Fruit fly (Drosophila melanogaster) whole organism, adult: ENCODE measurements around the gene CG34174.

Experiments used
- CG11617 ChIP-seq: fragments of 200-800 bp; sonication (Bioruptor generic); optimal IDR thresholded peaks from 2 replicates; lab custom pipeline; 2017; ENCODE audit warnings: mild to moderate bottlenecking, missing biosample characterization, missing genetic modification reagents, missing genetic modification characterization
- CG12768 ChIP-seq: fragments of 200-800 bp; sonication (Bioruptor generic); optimal IDR thresholded peaks from 2 replicates; lab custom pipeline; 2017; ENCODE audit warnings: missing biosample characterization, missing genetic modification characterization, mild to moderate bottlenecking, moderate library complexity, missing genetic modification reagents
- CG14711 ChIP-seq: fragments of 200-800 bp; sonication (Bioruptor generic); optimal IDR thresholded peaks from 2 replicates; lab custom pipeline; 2018; ENCODE audit warnings: missing biosample characterization, mild to moderate bottlenecking, missing genetic modification characterization, moderate library complexity
- CG1620 ChIP-seq: fragments of 200-800 bp; sonication (Bioruptor generic); optimal IDR thresholded peaks from 2 replicates; lab custom pipeline; 2016; ENCODE audit warnings: missing biosample characterization, missing genetic modification characterization
- CG7101 ChIP-seq: fragments of 200-800 bp; sonication (Bioruptor generic); optimal IDR thresholded peaks from 2 replicates; lab custom pipeline; 2018; ENCODE audit warnings: missing biosample characterization, mild to moderate bottlenecking, missing genetic modification characterization, moderate library complexity
- Clk ChIP-seq: fragments of 200-800 bp; sonication (Bioruptor generic); optimal IDR thresholded peaks from 2 replicates; lab custom pipeline; 2017; ENCODE audit warnings: missing biosample characterization, missing genetic modification characterization
- Crg-1 ChIP-seq: fragments of 200-800 bp; sonication (Bioruptor generic); optimal IDR thresholded peaks from 2 replicates; lab custom pipeline; 2016; ENCODE audit warnings: missing biosample characterization, missing genetic modification characterization
- Hr96 ChIP-seq: fragments of 200-800 bp; sonication (Bioruptor generic); optimal IDR thresholded peaks from 2 replicates; lab custom pipeline; 2016; ENCODE audit warnings: missing biosample characterization, missing genetic modification characterization
- Mnt ChIP-seq: fragments of 200-800 bp; sonication (Bioruptor generic); optimal IDR thresholded peaks from 2 replicates; lab custom pipeline; 2016; ENCODE audit warnings: missing biosample characterization, mild to moderate bottlenecking, missing genetic modification characterization
- cnc ChIP-seq, 2 experiments: fragments of >200 bp; optimal IDR thresholded peaks; 2 replicates each; lab custom pipeline; 2017
- kay ChIP-seq: fragments of 200-800 bp; sonication (Bioruptor generic); peaks from one replicate; lab custom pipeline; 2016; ENCODE audit warnings: missing biosample characterization, missing genetic modification characterization, borderline replicate concordance
- tj ChIP-seq: fragments of 200-800 bp; sonication (Bioruptor generic); optimal IDR thresholded peaks from 3 replicates; lab custom pipeline; 2017; ENCODE audit warnings: missing biosample characterization, mild to moderate bottlenecking, missing genetic modification characterization, moderate library complexity

DNA sequence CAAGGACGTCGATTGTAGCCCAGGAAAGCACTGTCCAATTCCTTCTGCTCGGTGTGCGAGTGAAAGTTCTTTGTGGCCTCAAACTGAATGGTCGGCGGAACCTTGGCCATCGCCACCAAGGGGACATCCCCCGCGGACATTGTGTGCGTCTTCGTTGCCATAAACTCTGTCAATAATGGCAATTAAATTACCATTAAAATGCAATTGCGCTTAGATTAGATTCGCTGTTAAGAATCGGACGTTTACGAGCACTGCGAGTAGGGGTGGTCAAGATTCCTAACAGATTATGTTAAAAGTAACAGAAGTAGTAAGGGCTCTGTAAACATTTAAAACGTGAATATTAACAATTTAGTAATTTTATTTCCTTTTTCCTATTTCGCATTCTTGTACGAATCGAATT lies 2.0 kb downstream of the CG34174 start, which contains the start of gene daed:
- TF ChIP-seq cnc (optimal IDR thresholded peaks at IDR 0.05; lab: Kevin White, UChicago): no peak
- no peak for TF ChIP-seq Clk (GFP tag; lab: Kevin White, UChicago)
- no peak for TF ChIP-seq Hr96 (GFP tag; lab: Kevin White, UChicago)
- TF ChIP-seq Crg-1 (GFP tag; lab: Kevin White, UChicago): peak; percentile 18
- TF ChIP-seq kay (GFP tag; lab: Kevin White, UChicago): no peak
- no peak for TF ChIP-seq CG1620 (GFP tag; lab: Kevin White, UChicago)
- TF ChIP-seq Mnt (GFP tag; lab: Kevin White, UChicago): peak; percentile 16
- no peak for TF ChIP-seq CG14711 (tag; lab: Kevin White, UChicago)
- peak; percentile 64 for TF ChIP-seq CG7101 (tag; lab: Kevin White, UChicago)
- peak; percentile 23 for TF ChIP-seq CG12768 (GFP tag; lab: Kevin White, UChicago)
- TF ChIP-seq tj (GFP tag; lab: Kevin White, UChicago): no peak
- no peak for TF ChIP-seq CG11617 (GFP tag; lab: Kevin White, UChicago)
